Worm (Caenorhabditis elegans) whole organism, L4 larva: ENCODE results near the gene clc-22.

Experiments used
- ZK546.5 ChIP-seq, 2 experiments: sonication (generic microtip); optimal IDR thresholded peaks; 2 replicates each; lab custom pipeline; 2017; ENCODE audit warnings: missing biosample characterization in 2 of 2, missing genetic modification characterization in 2 of 2
- ama-1 ChIP-seq: fragments of 150-350 bp; optimal IDR thresholded peaks from 2 replicates; lab custom pipeline; 2014; ENCODE audit warnings: inconsistent platforms, mixed read lengths
- ces-1 ChIP-seq: fragments of 150-350 bp; sonication (generic microtip); optimal IDR thresholded peaks from 4 replicates; lab custom pipeline; 2014; ENCODE audit warnings: missing biosample characterization, missing genetic modification reagents, missing genetic modification characterization
- fos-1 ChIP-seq: fragments of 150-350 bp; optimal IDR thresholded peaks from 2 replicates; lab custom pipeline; 2014; ENCODE audit warnings: missing biosample characterization, missing genetic modification characterization
- lin-13 ChIP-seq: fragments of 150-350 bp; optimal IDR thresholded peaks from 2 replicates; lab custom pipeline; 2014; ENCODE audit warnings: missing biosample characterization, missing genetic modification reagents, missing genetic modification characterization
- mdt-29 ChIP-seq: fragments of 200-800 bp; sonication (Bioruptor generic); IDR thresholded peaks from 2 replicates; pipeline ENCODE4 v1.3.6; 2022; ENCODE audit warnings: missing genetic modification reagents, missing genetic modification characterization, missing compliant biosample characterization
- nhr-102 ChIP-seq: sonication (generic microtip); optimal IDR thresholded peaks from 2 replicates; lab custom pipeline; 2016; ENCODE audit warnings: mild to moderate bottlenecking, missing genetic modification characterization, moderate library complexity, missing compliant biosample characterization
- pha-4 ChIP-seq, 2 experiments: fragments of 150-350 bp in 1 of 2; fragments of 200-800 bp in 1 of 2; sonication (Bioruptor generic) in 1 of 2; IDR thresholded peaks in 1 of 2; optimal IDR thresholded peaks in 1 of 2; 2 replicates each; pipeline versions ENCODE4 v1.3.6 to Lab custom; 2014 to 2022; ENCODE audit warnings: missing genetic modification characterization in 2 of 2, missing genetic modification reagents in 2 of 2, missing biosample characterization in 1 of 2, missing compliant biosample characterization in 1 of 2
- php-3 ChIP-seq: fragments of 200-800 bp; sonication (Bioruptor generic); IDR thresholded peaks from 2 replicates; pipeline ENCODE4 v1.3.6; 2022; ENCODE audit warnings: missing genetic modification reagents, missing genetic modification characterization, missing compliant biosample characterization
- snpc-1.2 ChIP-seq: fragments of 200-800 bp; sonication (Bioruptor generic); IDR thresholded peaks from 2 replicates; pipeline ENCODE4 v1.3.6; 2022; ENCODE audit warnings: missing genetic modification reagents, missing genetic modification characterization, missing compliant biosample characterization
- snpc-4 ChIP-seq: fragments of 150-350 bp; optimal IDR thresholded peaks from 2 replicates; lab custom pipeline; 2014; ENCODE audit warnings: missing biosample characterization, missing genetic modification characterization
- zfp-3 ChIP-seq: fragments of 200-800 bp; sonication (Bioruptor generic); conservative IDR thresholded peaks from 2 replicates; pipeline ENCODE4 v1.3.6; 2022; ENCODE audit warnings: missing genetic modification reagents, missing genetic modification characterization, missing compliant biosample characterization

- TF ChIP-seq nhr-102, result no peak
- no peak for TF ChIP-seq pha-4 (GFP tag; IDR thresholded peaks at IDR 0.05; lab: Robert Waterston, UW)
- TF ChIP-seq pha-4 (tag; optimal IDR thresholded peaks at IDR 0.05; lab: Kevin White, UChicago), result no peak
- TF ChIP-seq ZK546.5 (tag; optimal IDR thresholded peaks at IDR 0.05; lab: Kevin White, UChicago), result no peak
- TF ChIP-seq snpc-4 (tag; lab: Kevin White, UChicago), result no peak
- TF ChIP-seq php-3 (GFP tag; lab: Robert Waterston, UW), result no peak
- no peak for TF ChIP-seq lin-13 (GFP tag; lab: Kevin White, UChicago)
- no peak for TF ChIP-seq ces-1 (GFP tag; lab: Kevin White, UChicago)
- TF ChIP-seq snpc-1.2, result no peak
- TF ChIP-seq fos-1 (tag; lab: Kevin White, UChicago), result no peak
- TF ChIP-seq zfp-3 (GFP tag; lab: Robert Waterston, UW), result no peak
- no peak for TF ChIP-seq mdt-29
- TF ChIP-seq ama-1 (lab: Kevin White, UChicago), result no peak
Observed at ce11 chrII:3947404-3947803, 48.5 kb downstream of the clc-22 start.
